Worm (Caenorhabditis elegans) whole organism, L3 larva: ENCODE measurements around the gene R11F4.2.

Source experiments
- ceh-16 ChIP-seq: sonication (generic microtip); optimal IDR thresholded peaks from 2 replicates; lab custom pipeline; 2017; ENCODE audit warnings: missing biosample characterization, missing genetic modification characterization
- ztf-11 ChIP-seq: fragments of 150-350 bp; optimal IDR thresholded peaks from 2 replicates; lab custom pipeline; 2014; ENCODE audit warnings: missing biosample characterization, missing genetic modification characterization

DNA sequence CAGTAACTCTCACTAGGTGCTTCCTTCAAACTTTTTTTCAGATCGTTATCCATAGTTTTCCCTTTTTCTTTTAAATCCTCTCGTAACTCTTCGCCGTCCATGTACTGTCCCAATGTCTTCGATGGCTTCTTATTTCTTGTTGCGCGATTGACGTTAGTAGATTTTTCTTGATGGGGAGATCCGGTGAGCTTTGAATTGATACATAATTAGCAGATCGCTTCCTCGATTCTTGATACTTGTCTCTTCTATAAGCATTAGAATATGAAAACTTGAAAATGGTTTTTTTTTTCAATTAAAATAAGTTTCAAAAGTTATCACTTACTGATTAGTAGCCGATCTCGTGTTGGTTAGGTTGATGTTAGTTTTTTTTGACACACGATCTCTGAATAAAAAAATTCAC is 37.5 kb upstream of the R11F4.2 start, which contains the start of gene K07D4.2:
- TF ChIP-seq ztf-11 (tag; lab: Kevin White, UChicago): no peak
- no peak for TF ChIP-seq ceh-16 (tag; lab: Kevin White, UChicago)
